Fruit fly (Drosophila melanogaster) whole organism, pupa: ENCODE data around the gene CG4025.

Source experiments
- CG10348 ChIP-seq: fragments of 200-800 bp; sonication (Bioruptor generic); IDR thresholded peaks from 2 replicates; pipeline ENCODE4 v1.3.6; 2022; ENCODE audit warnings: missing biosample characterization, missing genetic modification characterization
- CG12605 ChIP-seq: fragments of 200-800 bp; sonication (Bioruptor generic); IDR thresholded peaks from 2 replicates; pipeline ENCODE4 v1.3.6; 2022; ENCODE audit warnings: missing biosample characterization, missing genetic modification characterization
- CG13204 ChIP-seq: fragments of 200-800 bp; sonication (Bioruptor generic); optimal IDR thresholded peaks from 2 replicates; lab custom pipeline; 2018; ENCODE audit warnings: missing biosample characterization, mild to moderate bottlenecking, missing genetic modification characterization, moderate library complexity
- CG14655 ChIP-seq: fragments of 200-800 bp; sonication (Bioruptor generic); optimal IDR thresholded peaks from 3 replicates; lab custom pipeline; 2017; ENCODE audit warnings: mild to moderate bottlenecking, missing biosample characterization, missing genetic modification reagents, missing genetic modification characterization
- CG15710 ChIP-seq: fragments of 200-800 bp; sonication (Bioruptor generic); optimal IDR thresholded peaks from 2 replicates; lab custom pipeline; 2018; ENCODE audit warnings: missing biosample characterization, mild to moderate bottlenecking, missing genetic modification characterization, moderate library complexity
- CG17806 ChIP-seq: fragments of 200-800 bp; sonication (Bioruptor generic); optimal IDR thresholded peaks from 2 replicates; lab custom pipeline; 2018; ENCODE audit warnings: missing biosample characterization, mild to moderate bottlenecking, missing genetic modification characterization, moderate library complexity
- CG32121 ChIP-seq: fragments of 200-800 bp; sonication (Bioruptor generic); IDR thresholded peaks from 2 replicates; pipeline ENCODE4 v1.3.6; 2022; ENCODE audit warnings: missing biosample characterization, missing genetic modification characterization
- CG34367 ChIP-seq: fragments of 200-800 bp; sonication (Bioruptor generic); optimal IDR thresholded peaks from 2 replicates; lab custom pipeline; 2018; ENCODE audit warnings: missing biosample characterization, mild to moderate bottlenecking, missing genetic modification characterization
- CG4496 ChIP-seq: fragments of 200-800 bp; sonication (Bioruptor generic); IDR thresholded peaks from 3 replicates; pipeline ENCODE4 v1.3.6; 2022; ENCODE audit warnings: missing biosample characterization, missing genetic modification characterization
- CG8159 ChIP-seq: fragments of 200-800 bp; sonication (Bioruptor generic); optimal IDR thresholded peaks from 3 replicates; lab custom pipeline; 2018; ENCODE audit warnings: missing biosample characterization, mild to moderate bottlenecking, missing genetic modification characterization, moderate library complexity
- CG8301 ChIP-seq: fragments of 200-800 bp; sonication (Bioruptor generic); optimal IDR thresholded peaks from 2 replicates; lab custom pipeline; 2018; ENCODE audit warnings: missing biosample characterization, mild to moderate bottlenecking, missing genetic modification characterization
- CG9948 ChIP-seq: fragments of 200-800 bp; sonication (Bioruptor generic); optimal IDR thresholded peaks from 2 replicates; lab custom pipeline; 2018; ENCODE audit warnings: missing biosample characterization, mild to moderate bottlenecking, missing genetic modification characterization, moderate library complexity
- D1 ChIP-seq: fragments of 200-800 bp; sonication (Bioruptor generic); optimal IDR thresholded peaks from 2 replicates; lab custom pipeline; 2018; ENCODE audit warnings: missing biosample characterization, mild to moderate bottlenecking, missing genetic modification characterization, moderate library complexity
- EcR ChIP-seq: fragments of 200-800 bp; sonication (Bioruptor generic); optimal IDR thresholded peaks from 3 replicates; lab custom pipeline; 2019; ENCODE audit warnings: missing biosample characterization, missing genetic modification characterization, mild to moderate bottlenecking, moderate library complexity, missing genetic modification reagents
- Ets98B ChIP-seq: fragments of 200-800 bp; sonication (Bioruptor generic); IDR thresholded peaks from 2 replicates; pipeline ENCODE4 v1.3.6; 2022; ENCODE audit warnings: missing biosample characterization, missing genetic modification characterization
- Pif1A ChIP-seq: fragments of 200-800 bp; sonication (Bioruptor generic); optimal IDR thresholded peaks from 3 replicates; lab custom pipeline; 2016; ENCODE audit warnings: missing biosample characterization, missing genetic modification characterization
- Pif1B ChIP-seq: fragments of 200-800 bp; sonication (Bioruptor generic); optimal IDR thresholded peaks from 3 replicates; lab custom pipeline; 2016; ENCODE audit warnings: missing biosample characterization, missing genetic modification characterization
- Snoo ChIP-seq: fragments of 200-800 bp; sonication (Bioruptor generic); optimal IDR thresholded peaks from 3 replicates; lab custom pipeline; 2017; ENCODE audit warnings: missing biosample characterization, mild to moderate bottlenecking, missing genetic modification characterization, inconsistent platforms
- fd96Ca ChIP-seq: fragments of 200-800 bp; sonication (Bioruptor generic); IDR thresholded peaks from 3 replicates; pipeline ENCODE4 v1.3.6; 2022; ENCODE audit warnings: missing biosample characterization, missing genetic modification characterization
- gl ChIP-seq: fragments of 200-800 bp; sonication (Bioruptor generic); optimal IDR thresholded peaks from 2 replicates; lab custom pipeline; 2018; ENCODE audit warnings: missing biosample characterization, mild to moderate bottlenecking, missing genetic modification characterization
- rn ChIP-seq: fragments of 200-800 bp; sonication (Bioruptor generic); IDR thresholded peaks from 2 replicates; pipeline ENCODE4 v1.3.6; 2022; ENCODE audit warnings: missing biosample characterization, missing genetic modification characterization

The CG4025 gene

DNA sequence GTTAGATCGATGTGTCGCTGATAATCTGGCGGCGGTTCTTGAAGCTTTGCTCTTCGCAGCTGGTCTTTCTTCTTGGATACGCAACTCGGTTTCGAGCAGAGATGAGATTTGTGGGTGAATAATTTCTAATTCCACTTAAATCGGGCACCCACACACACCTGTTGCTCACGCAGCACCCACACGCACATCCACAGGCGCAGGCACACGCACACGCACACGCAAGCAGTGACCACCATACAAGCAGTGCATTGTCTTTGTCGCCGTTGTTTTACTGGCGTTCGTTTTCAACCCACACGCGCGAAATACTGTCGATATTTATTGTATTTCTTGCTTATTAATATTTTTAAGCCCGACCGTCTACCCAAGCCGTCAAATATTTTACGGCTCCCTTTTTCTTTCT, 19.6 kb downstream of the CG4025 start:
- TF ChIP-seq CG13204 (GFP tag; lab: Kevin White, UChicago) (no peak), CG12605 (GFP tag; lab: Robert Waterston, UW) (no peak), CG32121 (GFP tag; lab: Robert Waterston, UW) (no peak), fd96Ca (GFP tag; lab: Robert Waterston, UW) (no peak), D1 (tag; lab: Kevin White, UChicago) (no peak), CG34367 (tag; lab: Kevin White, UChicago) (no peak)

DNA sequence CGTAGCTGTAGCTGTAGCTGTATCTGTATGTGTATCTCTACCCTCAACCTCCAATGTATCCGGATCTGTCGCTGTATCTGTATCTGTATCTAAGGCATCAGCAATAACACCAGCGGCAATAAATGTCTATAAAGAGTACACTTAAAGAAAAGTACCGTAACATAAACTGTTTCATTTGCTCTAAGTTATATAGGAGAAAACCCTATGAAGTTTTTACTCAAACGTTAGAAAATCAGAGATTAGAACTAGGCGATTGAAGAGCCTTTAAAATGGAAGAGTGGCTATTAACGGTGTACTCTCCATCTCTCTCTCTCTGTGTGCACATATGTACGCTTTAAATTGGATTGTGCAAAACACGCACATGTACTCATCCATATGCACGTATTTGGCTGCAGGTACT, 21.5 kb downstream of the CG4025 start:
- TF ChIP-seq D1 (tag; lab: Kevin White, UChicago): no peak
- peak; percentile 35 for TF ChIP-seq CG8301 (tag; lab: Kevin White, UChicago)
- no peak for TF ChIP-seq CG10348 (GFP tag; lab: Robert Waterston, UW)
- TF ChIP-seq Pif1A (GFP tag; lab: Kevin White, UChicago): no peak
- TF ChIP-seq rn (GFP tag; lab: Robert Waterston, UW): no peak
- TF ChIP-seq gl (tag; lab: Kevin White, UChicago): no peak
- no peak for TF ChIP-seq CG9948 (tag; lab: Kevin White, UChicago)
- no peak for TF ChIP-seq CG8159 (tag; lab: Kevin White, UChicago)
- TF ChIP-seq Pif1B (GFP tag; lab: Kevin White, UChicago): no peak
- peak; percentile 33 for TF ChIP-seq CG14655 (GFP tag; lab: Kevin White, UChicago)
- TF ChIP-seq CG32121 (GFP tag; lab: Robert Waterston, UW): no peak
- no peak for TF ChIP-seq CG15710 (tag; lab: Kevin White, UChicago)
- TF ChIP-seq CG34367 (tag; lab: Kevin White, UChicago): no peak
- 0 out of 2 replicates have a peak, but pooled peaks have one; percentile 19 for TF ChIP-seq CG12605 (GFP tag; lab: Robert Waterston, UW)
- no peak for TF ChIP-seq CG13204 (GFP tag; lab: Kevin White, UChicago)
- TF ChIP-seq CG17806 (tag; lab: Kevin White, UChicago): no peak
- no peak for TF ChIP-seq EcR (GFP tag; lab: Kevin White, UChicago)
- TF ChIP-seq fd96Ca (GFP tag; lab: Robert Waterston, UW): no peak
- no peak for TF ChIP-seq Snoo
- 0 out of 3 replicates have a peak, but pooled peaks have one; percentile 15 for TF ChIP-seq CG4496 (GFP tag; lab: Robert Waterston, UW)
- TF ChIP-seq Ets98B (GFP tag; lab: Robert Waterston, UW): peak; percentile 36; the same call in 1 of the 2 replicates

DNA sequence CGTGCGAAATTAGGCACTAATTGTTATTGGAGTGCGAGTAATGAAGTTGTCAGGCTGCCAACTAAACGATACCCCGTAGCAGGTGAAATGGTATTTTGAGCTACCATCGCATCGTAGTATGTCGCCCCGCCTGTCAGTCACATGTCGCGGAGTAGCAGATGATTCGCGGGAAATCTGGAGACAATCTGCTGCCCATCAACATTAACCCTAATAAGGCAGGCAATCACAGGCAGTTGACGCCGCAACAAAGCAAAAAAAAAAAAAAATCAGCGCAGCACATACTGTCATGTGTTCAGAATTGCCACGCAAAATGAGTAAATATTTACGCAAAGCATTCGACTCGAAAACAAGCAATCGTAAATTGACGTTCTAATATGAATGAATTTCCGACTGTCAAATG, 27.1 kb downstream of the CG4025 start:
- TF ChIP-seq Pif1A (GFP tag; lab: Kevin White, UChicago): no peak
- no peak for TF ChIP-seq D1 (tag; lab: Kevin White, UChicago)
- no peak for TF ChIP-seq CG9948 (tag; lab: Kevin White, UChicago)
- TF ChIP-seq CG8301 (tag; lab: Kevin White, UChicago): no peak
- no peak for TF ChIP-seq CG8159 (tag; lab: Kevin White, UChicago)
- no peak for TF ChIP-seq CG32121 (GFP tag; lab: Robert Waterston, UW)
- no peak for TF ChIP-seq CG14655 (GFP tag; lab: Kevin White, UChicago)
- TF ChIP-seq rn (GFP tag; lab: Robert Waterston, UW): no peak
- TF ChIP-seq CG17806 (tag; lab: Kevin White, UChicago): no peak
- TF ChIP-seq CG15710 (tag; lab: Kevin White, UChicago): no peak

DNA sequence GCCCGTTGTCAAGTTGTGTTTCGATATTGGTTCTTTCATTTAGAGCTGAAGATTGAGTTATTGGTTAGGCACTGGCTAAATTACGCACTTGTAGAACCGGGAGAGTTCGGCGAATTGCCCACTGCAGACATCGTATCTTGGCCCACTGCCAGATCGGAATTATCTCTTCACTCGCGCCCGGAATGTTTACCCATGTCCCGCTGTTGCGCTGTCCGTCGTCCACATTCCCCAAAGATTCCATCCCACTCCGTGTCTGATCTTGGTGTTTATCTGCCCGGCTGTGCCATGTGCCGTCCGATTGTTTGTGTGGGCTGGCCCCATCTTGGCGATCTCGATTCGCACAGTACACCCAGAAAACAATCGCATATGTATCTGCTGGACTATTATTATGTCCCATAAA, 27.6 kb downstream of the CG4025 start:
- TF ChIP-seq CG15710 (tag; lab: Kevin White, UChicago) (no peak), CG34367 (tag; lab: Kevin White, UChicago) (no peak), CG4496 (GFP tag; lab: Robert Waterston, UW) (no peak), rn (GFP tag; lab: Robert Waterston, UW) (no peak), Ets98B (GFP tag; lab: Robert Waterston, UW) (no peak), CG8159 (tag; lab: Kevin White, UChicago) (no peak), CG13204 (GFP tag; lab: Kevin White, UChicago) (no peak), Snoo (no peak), CG14655 (GFP tag; lab: Kevin White, UChicago) (no peak), CG32121 (GFP tag; lab: Robert Waterston, UW) (no peak), CG10348 (GFP tag; lab: Robert Waterston, UW) (no peak)

DNA sequence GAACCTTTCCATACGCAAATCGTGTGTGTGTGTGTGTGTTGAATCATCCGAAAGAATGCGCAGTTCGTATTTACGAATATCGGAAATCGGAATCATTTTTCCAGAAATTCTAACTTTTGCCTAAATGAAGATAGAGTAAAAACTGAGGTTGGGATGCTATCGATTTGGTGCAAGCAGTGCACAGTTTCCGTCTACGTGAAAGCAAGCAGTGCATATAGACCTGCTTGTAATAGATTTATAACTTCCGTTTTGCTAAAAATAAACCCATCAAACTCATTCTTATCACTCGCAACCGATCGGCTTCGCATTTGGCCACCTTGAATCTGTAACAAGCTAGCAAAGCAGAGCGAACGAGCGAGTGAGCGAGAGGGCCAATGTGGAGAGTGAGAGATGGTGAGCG, 29.6 kb downstream of the CG4025 start:
- TF ChIP-seq CG4496 (GFP tag; lab: Robert Waterston, UW): no peak
- no peak for TF ChIP-seq CG12605 (GFP tag; lab: Robert Waterston, UW)
- no peak for TF ChIP-seq Pif1A (GFP tag; lab: Kevin White, UChicago)
- no peak for TF ChIP-seq Ets98B (GFP tag; lab: Robert Waterston, UW)
- TF ChIP-seq, all 21 proteins: peak for 0

DNA sequence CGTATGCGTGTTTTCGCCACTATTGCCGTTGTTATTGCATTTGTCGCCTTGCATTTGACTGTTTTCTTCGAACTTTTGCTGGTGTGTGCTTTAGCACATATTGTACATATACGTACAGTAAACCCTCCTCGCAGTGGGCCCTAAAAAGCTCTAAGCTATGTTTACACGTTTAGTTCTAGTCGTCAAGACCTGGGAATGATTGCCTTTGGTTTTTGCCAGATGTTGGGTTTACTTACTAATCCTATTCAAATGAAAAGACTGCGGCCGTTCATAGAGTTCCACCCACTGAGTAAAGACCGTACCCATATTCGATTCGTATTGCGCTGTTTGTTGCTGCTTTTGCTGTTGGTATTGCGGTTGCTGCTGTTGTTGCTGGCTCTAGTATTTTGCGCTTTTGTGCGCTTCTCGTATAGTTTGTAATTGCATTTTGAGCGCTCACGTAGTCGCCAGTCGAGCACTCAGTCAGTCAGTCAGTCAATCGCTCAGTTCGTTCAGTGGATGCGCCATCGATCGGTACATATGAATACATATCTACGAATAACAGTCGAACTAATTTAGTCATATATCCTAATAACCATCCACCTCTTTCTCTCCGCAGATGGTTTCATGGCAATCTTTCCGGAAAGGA, 31.1 kb downstream of the CG4025 start:
- TF ChIP-seq fd96Ca (GFP tag; lab: Robert Waterston, UW) (peak; percentile 95), CG32121 (GFP tag; lab: Robert Waterston, UW) (peak; percentile 92), CG15710 (tag; lab: Kevin White, UChicago) (peak; percentile 19), rn (GFP tag; lab: Robert Waterston, UW) (peak; percentile 33; the same call in 1 of the 2 replicates), Pif1B (GFP tag; lab: Kevin White, UChicago) (no peak), CG34367 (tag; lab: Kevin White, UChicago) (no peak), CG9948 (tag; lab: Kevin White, UChicago) (peak; percentile 9), Snoo (no peak), gl (tag; lab: Kevin White, UChicago) (no peak), CG14655 (GFP tag; lab: Kevin White, UChicago) (no peak), D1 (tag; lab: Kevin White, UChicago) (no peak), Ets98B (GFP tag; lab: Robert Waterston, UW) (peak; percentile 92), CG4496 (GFP tag; lab: Robert Waterston, UW) (peak; percentile 79), CG12605 (GFP tag; lab: Robert Waterston, UW) (peak; percentile 67), CG10348 (GFP tag; lab: Robert Waterston, UW) (peak; percentile 72), Pif1A (GFP tag; lab: Kevin White, UChicago) (peak; percentile 44), CG13204 (GFP tag; lab: Kevin White, UChicago) (no peak), CG8301 (tag; lab: Kevin White, UChicago) (peak; percentile 61), CG17806 (tag; lab: Kevin White, UChicago) (no peak)
- TF ChIP-seq, all 21 proteins: peak for 11
